Fruit fly (Drosophila melanogaster): Measurements from ENCODE around the gene Gbeta13F.

DNA sequence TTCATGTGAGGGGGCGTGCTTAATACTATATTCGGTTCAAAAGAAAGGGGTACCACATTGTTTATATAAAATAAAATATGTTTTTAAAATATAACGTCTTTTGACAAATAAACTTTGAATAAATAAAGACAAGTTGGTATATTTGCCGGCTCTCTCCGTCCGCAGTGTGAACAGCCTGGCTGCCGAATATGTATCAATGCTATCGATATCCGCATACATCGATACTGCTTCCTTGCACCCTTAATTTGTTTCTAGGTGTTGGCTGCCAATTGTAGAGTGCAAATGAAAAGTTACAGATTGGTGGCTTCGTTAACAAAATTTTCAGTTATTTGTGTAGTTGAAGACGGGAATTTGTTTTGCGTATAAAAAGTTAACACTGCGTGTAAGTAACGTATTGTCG, at the start of gene Gbeta13F:
- TF ChIP-seq psq (optimal IDR thresholded peaks at IDR 0.05) (no peak), Myc (optimal IDR thresholded peaks at IDR 0.05) (no peak), insv (optimal IDR thresholded peaks at IDR 0.05) (no peak), h (optimal IDR thresholded peaks at IDR 0.05) (no peak)

Data from Kc167 (cell line).